Worm (Caenorhabditis elegans): ENCODE data around the gene dvc-1.

ce11 chrV:11201826-11202565 is 37.1 kb downstream of the dvc-1 start, which contains the start of gene K10D6.4:
- TF ChIP-seq flt-1 (GFP tag; IDR thresholded peaks at IDR 0.05): no peak
- TF ChIP-seq ama-1 (optimal IDR thresholded peaks at IDR 0.05): no peak

Measured in whole organism, early embryonic.